Worm (Caenorhabditis elegans): ENCODE data around the gene Y67D2.2.

DNA sequence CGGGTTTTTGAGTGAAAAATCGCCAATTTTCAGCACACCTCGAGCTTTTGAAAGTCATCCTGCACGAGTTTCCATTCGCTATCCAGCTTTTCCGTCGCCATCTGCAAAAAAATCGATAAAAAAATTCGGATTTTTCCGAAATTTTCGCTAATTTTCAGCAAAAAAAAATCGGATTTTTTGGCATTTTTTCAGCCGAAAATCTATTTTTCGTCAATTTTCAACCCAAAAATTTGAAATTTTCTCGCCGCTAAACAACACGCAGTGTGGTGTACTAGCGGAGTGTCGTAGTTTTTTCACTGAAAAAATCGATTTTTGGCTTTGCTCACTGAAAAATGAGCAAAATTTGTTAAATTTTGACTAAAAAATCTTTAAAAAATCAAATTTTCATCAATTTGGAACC, 40.7 kb upstream of the Y67D2.2 start, which contains the start of gene tmem-120:
- TF ChIP-seq unc-39 (tag; optimal IDR thresholded peaks at IDR 0.05) (no peak), nhr-23 (tag; optimal IDR thresholded peaks at IDR 0.05) (no peak), elt-1 (tag; optimal IDR thresholded peaks at IDR 0.05) (no peak), lin-11 (tag; optimal IDR thresholded peaks at IDR 0.05) (no peak), lin-13 (GFP tag; optimal IDR thresholded peaks at IDR 0.05) (no peak), gmeb-1 (tag; optimal IDR thresholded peaks at IDR 0.05) (no peak), zag-1 (tag; optimal IDR thresholded peaks at IDR 0.05) (no peak)
